Fruit fly (Drosophila melanogaster) S2 (cell line): ENCODE data around the gene CG43897.

Experiments used
- CG8478 ChIP-seq: fragments of >200 bp; optimal IDR thresholded peaks from 2 replicates; lab custom pipeline; 2018
- CTCF ChIP-seq, 2 experiments: fragments of >200 bp; optimal IDR thresholded peaks; 2 replicates each; lab custom pipeline; 2018

CG43897 gene

DNA sequence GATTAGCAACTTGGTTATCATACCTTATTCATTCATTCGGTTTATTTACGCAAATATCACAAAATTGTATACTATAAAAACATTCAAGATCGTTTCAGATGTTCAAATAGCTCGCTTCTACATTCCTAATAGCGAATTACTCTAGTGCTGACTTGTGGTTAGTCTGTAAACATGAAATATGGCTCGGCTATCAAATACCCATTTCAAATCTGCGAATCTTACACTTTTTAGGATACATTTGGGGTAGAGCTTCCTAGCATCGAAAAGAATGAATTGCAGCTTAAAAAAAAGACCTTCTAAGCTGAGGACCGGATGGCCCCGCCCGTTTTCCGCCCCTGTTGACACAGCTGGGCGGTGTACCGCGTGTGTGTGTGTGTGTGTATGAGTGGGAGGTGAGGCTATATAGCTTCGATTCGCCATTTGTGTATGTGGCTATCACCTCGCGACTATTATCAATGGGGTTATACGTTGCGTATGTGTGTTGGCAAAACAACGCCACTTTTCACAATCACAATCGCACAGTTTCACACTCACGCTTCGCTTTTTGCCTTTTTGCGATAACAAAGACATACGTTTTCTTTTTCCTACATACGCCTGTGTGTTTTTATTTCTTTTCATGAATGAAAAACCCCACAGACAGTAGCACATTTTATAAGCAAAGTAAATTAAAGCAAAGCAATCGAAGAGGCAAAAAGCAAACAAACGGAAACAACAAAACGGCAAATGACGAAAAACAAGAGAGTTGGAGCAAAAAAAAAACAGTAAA lies 33.1 kb downstream of the CG43897 start:
- no peak for TF ChIP-seq CG8478 (lab: Kevin White, UChicago)
- TF ChIP-seq CTCF (optimal IDR thresholded peaks at IDR 0.05; lab: Kevin White, UChicago) = no peak

- TF ChIP-seq CG8478 (lab: Kevin White, UChicago) (no peak), CTCF (optimal IDR thresholded peaks at IDR 0.05; lab: Kevin White, UChicago) (no peak)
Observed at dm6 chr3L:9847420-9847977, 33.9 kb downstream of the CG43897 start.

DNA sequence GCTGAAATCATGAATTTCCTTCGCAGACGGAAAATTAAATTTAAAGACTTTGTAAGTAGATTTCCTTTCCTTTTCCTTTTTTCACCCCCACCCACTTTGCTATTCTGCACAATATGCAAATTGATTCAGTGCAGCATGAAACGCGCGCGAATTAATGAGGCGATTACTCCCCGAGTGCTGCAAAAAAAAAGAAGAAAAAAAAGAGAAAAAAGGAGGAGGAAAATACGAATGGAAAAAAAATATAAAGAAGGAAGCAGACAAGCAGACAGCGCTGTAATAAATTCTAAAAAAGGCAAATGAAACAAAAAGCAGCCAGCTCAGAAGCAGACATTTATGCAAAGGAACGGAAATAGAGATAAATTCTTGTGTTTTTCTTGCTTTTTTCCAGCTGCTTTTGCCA lies 35.1 kb downstream of the CG43897 start:
- TF ChIP-seq CTCF (optimal IDR thresholded peaks at IDR 0.05; lab: Kevin White, UChicago) (no peak), CG8478 (lab: Kevin White, UChicago) (no peak)

DNA sequence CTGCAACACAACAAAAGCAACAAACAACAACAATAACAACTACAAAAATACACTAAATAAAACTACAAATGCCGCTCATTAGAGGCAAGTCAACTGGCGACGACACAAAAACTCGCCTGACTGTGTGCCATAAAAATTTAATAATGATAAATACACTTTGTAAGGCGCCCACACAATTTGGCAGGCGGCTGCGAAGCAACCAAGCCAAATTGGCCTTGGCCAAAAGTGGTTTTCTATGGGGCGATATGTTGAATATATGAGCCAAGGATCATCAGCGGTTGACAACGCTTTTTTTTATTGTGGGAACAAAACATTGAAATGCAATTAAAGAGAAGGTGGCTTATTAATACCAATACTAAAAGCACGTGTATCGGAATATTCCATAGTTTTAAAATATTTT lies 36.5 kb downstream of the CG43897 start:
- TF ChIP-seq CTCF (optimal IDR thresholded peaks at IDR 0.05; lab: Kevin White, UChicago) = no peak
- no peak for TF ChIP-seq CG8478 (lab: Kevin White, UChicago)

dm6 chr3L:9851000-9851671 lies 37.5 kb downstream of the CG43897 start:
- TF ChIP-seq CTCF (optimal IDR thresholded peaks at IDR 0.05; lab: Kevin White, UChicago) = no peak

DNA sequence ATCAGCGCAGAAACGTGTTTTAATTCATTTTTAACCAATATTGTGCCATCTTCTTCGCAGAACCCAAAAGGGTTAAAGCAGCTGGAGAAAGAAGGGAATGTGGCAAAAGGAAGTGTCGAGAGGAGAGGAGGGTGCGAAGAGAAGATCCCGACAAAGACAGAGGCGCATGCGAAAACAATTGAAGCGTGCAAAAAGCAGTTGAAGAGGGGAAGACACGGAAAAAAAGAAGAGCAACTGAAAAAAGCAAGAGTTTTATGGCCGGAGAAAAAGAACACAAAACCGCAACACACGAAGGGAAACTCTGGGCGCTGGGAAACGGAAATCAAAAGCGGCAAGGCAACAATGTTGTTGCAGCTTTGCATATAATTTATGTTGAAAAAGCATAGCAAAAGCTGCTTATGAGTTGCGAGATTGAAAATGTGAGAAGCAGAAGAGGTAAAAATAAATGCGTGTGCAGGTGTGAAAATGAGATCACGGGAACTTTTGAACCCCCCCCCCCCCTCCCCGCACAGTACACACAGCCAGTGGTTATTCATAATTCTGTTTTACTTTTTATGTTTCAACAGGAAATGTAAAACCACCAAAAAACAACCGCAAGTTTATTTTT lies 39.6 kb downstream of the CG43897 start:
- TF ChIP-seq CG8478 (lab: Kevin White, UChicago) = no peak
- TF ChIP-seq CTCF (optimal IDR thresholded peaks at IDR 0.05; lab: Kevin White, UChicago) = no peak

- TF ChIP-seq CG8478 (lab: Kevin White, UChicago) (no peak), CTCF (optimal IDR thresholded peaks at IDR 0.05; lab: Kevin White, UChicago) (no peak)
Observed at dm6 chr3L:9853895-9854470, 40.3 kb downstream of the CG43897 start.

DNA sequence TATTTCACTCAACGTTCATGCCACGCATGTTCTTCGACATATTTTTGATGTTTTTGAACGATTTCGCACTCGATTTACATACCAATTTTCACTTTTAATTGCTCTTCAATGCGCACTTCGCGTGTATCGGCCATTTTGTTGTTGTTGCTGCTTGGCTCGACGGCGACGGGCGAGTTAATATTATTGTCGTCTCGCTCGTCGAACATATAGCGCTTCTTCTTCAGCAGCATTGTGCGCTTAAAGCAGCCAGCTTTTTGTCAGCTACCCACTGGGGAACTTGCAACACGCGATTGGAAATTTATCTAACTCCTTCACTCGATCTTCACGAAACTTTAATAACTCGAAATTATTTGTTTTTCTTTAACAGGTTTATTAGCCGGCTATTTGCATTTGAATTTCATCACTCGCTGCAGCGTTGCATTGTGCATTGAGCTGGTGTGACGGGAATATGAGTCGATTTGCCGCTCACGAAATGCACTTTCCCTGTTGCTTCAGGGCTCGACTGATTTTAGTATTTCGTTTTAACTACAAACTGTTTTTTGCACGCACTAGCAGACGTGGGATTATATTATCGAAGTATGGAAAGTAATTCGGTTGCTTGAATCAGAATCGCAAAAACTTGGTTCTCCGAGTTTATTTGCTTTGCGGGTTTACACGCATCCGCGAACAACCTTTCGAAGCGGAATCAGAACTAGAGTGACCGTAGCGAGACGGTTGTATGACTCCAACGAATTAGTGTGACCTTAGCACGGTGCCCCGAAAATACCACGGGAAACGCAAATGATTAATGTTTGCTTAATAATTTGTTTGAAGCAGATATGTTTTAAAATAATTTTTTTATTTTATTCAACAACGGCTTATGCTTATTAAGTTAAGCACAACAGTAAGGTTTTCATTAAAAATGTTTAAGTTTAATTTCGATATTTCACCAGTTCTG lies 41.2 kb downstream of the CG43897 start, which contains the start of gene RasGAP1:
RasGAP1 (minus strand) TSS at position 703 of the 937 bp plus-strand sequence.
- TF ChIP-seq CG8478 (lab: Kevin White, UChicago) = no peak
- TF ChIP-seq CTCF (optimal IDR thresholded peaks at IDR 0.05; lab: Kevin White, UChicago) = peak in 1 of 2 experiments; percentile 15

dm6 chr3L:9855784-9856426 lies 42.3 kb downstream of the CG43897 start:
- TF ChIP-seq CTCF (optimal IDR thresholded peaks at IDR 0.05; lab: Kevin White, UChicago) (no peak), CG8478 (lab: Kevin White, UChicago) (no peak)

dm6 chr3L:9856430-9857218 lies 43.0 kb downstream of the CG43897 start:
- TF ChIP-seq CG8478 (lab: Kevin White, UChicago) (no peak), CTCF (optimal IDR thresholded peaks at IDR 0.05; lab: Kevin White, UChicago) (no peak)

DNA sequence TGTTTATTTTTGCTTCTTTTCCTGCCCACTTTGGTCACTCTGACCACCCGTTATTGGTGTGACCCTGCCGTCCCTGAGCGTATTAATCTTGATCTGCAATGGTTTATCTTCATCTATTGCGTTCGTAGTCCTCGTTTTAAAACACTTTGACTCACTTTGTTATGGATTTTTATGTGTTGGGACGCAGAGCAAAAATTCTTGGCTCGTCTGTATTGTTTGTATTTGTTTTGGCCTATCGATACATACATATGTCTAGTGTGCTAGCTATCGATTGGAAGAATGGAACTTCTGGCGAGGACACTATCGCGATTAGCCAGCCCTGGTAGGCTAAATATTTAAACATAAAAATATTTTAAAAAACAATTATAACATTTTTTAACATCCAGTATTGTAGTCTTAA lies 46.0 kb downstream of the CG43897 start, which contains the start of gene CG10809:
CG10809 (minus strand) TSS at position 266 of the 400 bp plus-strand sequence.
- no peak for TF ChIP-seq CG8478 (lab: Kevin White, UChicago)
- TF ChIP-seq CTCF (optimal IDR thresholded peaks at IDR 0.05; lab: Kevin White, UChicago) = peak in 1 of 2 experiments; percentile 8

DNA sequence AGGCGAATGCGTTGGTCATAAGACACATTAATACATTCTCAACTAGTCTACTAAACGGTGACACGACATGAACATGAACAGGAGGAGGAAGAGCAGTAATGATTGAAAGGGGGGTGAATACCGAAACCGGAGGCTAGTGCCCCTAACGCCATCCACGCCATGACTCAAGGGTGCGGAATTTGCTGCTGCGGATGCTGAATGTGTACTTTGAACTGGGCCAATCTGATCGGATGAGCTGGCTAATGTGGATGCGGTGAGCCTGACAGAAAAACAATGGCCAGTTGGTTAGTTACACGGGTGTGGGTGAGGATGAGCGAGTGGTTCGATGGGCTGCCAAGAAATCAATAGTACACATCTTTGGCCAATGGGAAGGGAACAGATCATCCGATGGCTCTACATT lies 50.0 kb downstream of the CG43897 start:
- TF ChIP-seq CG8478 (lab: Kevin White, UChicago) = no peak
- TF ChIP-seq CTCF (optimal IDR thresholded peaks at IDR 0.05; lab: Kevin White, UChicago) = no peak
